Fruit fly (Drosophila melanogaster): ENCODE results near the gene Arts.

The Arts gene

DNA sequence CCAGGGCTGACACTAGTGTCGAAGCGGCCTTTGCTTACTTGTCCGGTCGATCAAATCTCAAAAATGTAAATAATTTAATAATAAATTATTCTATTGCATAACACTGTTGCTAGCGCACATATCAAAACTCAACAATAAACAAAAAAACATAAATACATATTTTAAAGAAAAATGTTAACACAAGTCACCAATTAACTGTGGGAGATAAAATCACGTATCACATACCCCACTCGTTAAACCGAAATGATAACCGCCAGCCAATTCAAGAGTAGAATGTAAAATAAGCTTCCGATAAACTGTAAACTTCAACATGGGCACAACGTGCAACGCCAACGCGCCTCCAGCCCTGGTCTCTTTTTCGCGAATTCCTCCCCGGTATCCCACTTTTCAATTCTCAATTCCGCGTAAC, at the start of gene Arts (continued):
- TF ChIP-seq pho (GFP tag; optimal IDR thresholded peaks at IDR 0.05) (no peak), Dll (GFP tag; IDR thresholded peaks at IDR 0.05; ENCODE audit: partially characterized antibody) (no peak), az2 (GFP tag; optimal IDR thresholded peaks at IDR 0.05) (peak; percentile 2), CG1529 (GFP tag; optimal IDR thresholded peaks at IDR 0.05) (no peak), CG4424 (GFP tag; optimal IDR thresholded peaks at IDR 0.05) (peak; percentile 41), CG15696 (tag; optimal IDR thresholded peaks at IDR 0.05) (peak; percentile 32), D19A (tag; optimal IDR thresholded peaks at IDR 0.05) (no peak), dpn (GFP tag; optimal IDR thresholded peaks at IDR 0.05) (peak in 1 of 2 experiments; percentile 7), Xbp1 (GFP tag; optimal IDR thresholded peaks at IDR 0.05) (peak; percentile 33), grn (GFP tag; optimal IDR thresholded peaks at IDR 0.05) (peak; percentile 29), sqz (GFP tag; optimal IDR thresholded peaks at IDR 0.05) (peak; percentile 40), Ravus (GFP tag; IDR thresholded peaks at IDR 0.05) (no peak), pita (GFP tag; optimal IDR thresholded peaks at IDR 0.05) (no peak), CG13424 (tag; optimal IDR thresholded peaks at IDR 0.05) (peak; percentile 54), CG2116 (GFP tag; optimal IDR thresholded peaks at IDR 0.05) (peak; percentile 48), Gug (GFP tag; IDR thresholded peaks at IDR 0.05) (peak; percentile 12; the same call in 1 of the 4 replicates), CG2199 (GFP tag; IDR thresholded peaks at IDR 0.05) (no peak), CG9609 (GFP tag; optimal IDR thresholded peaks at IDR 0.05) (peak; percentile 22), Ets65A (GFP tag) (peak; percentile 68), kay (GFP tag; optimal IDR thresholded peaks at IDR 0.05) (no peak), CG10431 (GFP tag; optimal IDR thresholded peaks at IDR 0.05) (no peak), Dek (tag; optimal IDR thresholded peaks at IDR 0.05) (no peak), CG15479 (GFP tag; optimal IDR thresholded peaks at IDR 0.05) (no peak), HLH54F (GFP tag; optimal IDR thresholded peaks at IDR 0.05) (no peak), ftz-f1 (GFP tag; optimal IDR thresholded peaks at IDR 0.05) (no peak), lola (GFP tag; optimal IDR thresholded peaks at IDR 0.05) (peak in 1 of 3 experiments; percentile 45), CG18599 (GFP tag; optimal IDR thresholded peaks at IDR 0.05) (peak; percentile 44), CG4328 (GFP tag; optimal IDR thresholded peaks at IDR 0.05) (peak; percentile 26), CG3847 (GFP tag; IDR thresholded peaks at IDR 0.05) (no peak), CG9727 (GFP tag; optimal IDR thresholded peaks at IDR 0.05) (peak; percentile 49), CG10979 (tag; optimal IDR thresholded peaks at IDR 0.05) (peak; percentile 39), CG8924 (tag; optimal IDR thresholded peaks at IDR 0.05) (peak; percentile 20), oc (tag; optimal IDR thresholded peaks at IDR 0.05) (no peak), Dref (GFP tag; IDR thresholded peaks at IDR 0.05) (no peak), lilli (GFP tag; optimal IDR thresholded peaks at IDR 0.05) (peak; percentile 15), sug (tag; optimal IDR thresholded peaks at IDR 0.05) (peak; percentile 65), CG1602 (GFP tag; optimal IDR thresholded peaks at IDR 0.05) (peak; percentile 10), CG12659 (GFP tag; optimal IDR thresholded peaks at IDR 0.05) (peak; percentile 73), sna (GFP tag; IDR thresholded peaks at IDR 0.05; ENCODE audit: partially characterized antibody) (no peak), Med (GFP tag) (peak; percentile 24), CG3995 (GFP tag; optimal IDR thresholded peaks at IDR 0.05) (peak; percentile 91), rib (GFP tag; IDR thresholded peaks at IDR 0.05) (no peak), ind (GFP tag; optimal IDR thresholded peaks at IDR 0.05) (peak; percentile 4), hbn (GFP tag; IDR thresholded peaks at IDR 0.05; ENCODE audit: partially characterized antibody) (no peak), PHDP (tag; optimal IDR thresholded peaks at IDR 0.05) (peak; percentile 25), lbe (GFP tag; optimal IDR thresholded peaks at IDR 0.05) (no peak), CG12391 (tag; optimal IDR thresholded peaks at IDR 0.05) (peak; percentile 39), HHEX (GFP tag; optimal IDR thresholded peaks at IDR 0.05) (no peak), Hsf (GFP tag; optimal IDR thresholded peaks at IDR 0.05) (peak; percentile 20), Sry-δ (GFP tag; optimal IDR thresholded peaks at IDR 0.05) (peak; percentile 11), CG17829 (tag; optimal IDR thresholded peaks at IDR 0.05) (peak; percentile 24)

Data from whole organism, embryonic.